Worm (Caenorhabditis elegans): ENCODE measurements around the gene ZC250.4.

DNA sequence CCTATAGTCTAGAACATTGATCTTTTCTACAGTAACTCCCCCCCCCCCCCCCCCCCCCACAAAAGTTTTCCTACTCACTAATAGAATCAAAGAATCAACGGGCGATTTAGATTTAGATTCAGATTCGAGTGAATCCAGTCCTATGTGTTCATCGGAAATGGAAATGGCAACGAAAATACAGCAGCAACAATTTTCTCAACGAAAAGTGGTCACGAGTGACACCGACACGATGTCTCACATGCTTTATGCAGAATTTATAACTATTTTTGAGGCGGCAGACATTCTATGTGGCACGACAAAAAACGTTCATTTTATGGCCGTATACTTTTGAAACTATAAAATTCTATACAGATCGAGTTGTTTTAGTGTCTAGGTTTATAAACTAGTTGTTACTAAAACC lies 32.2 kb upstream of the ZC250.4 start:
- no peak for TF ChIP-seq him-1 (tag; optimal IDR thresholded peaks at IDR 0.05)
- TF ChIP-seq dao-5 (tag; optimal IDR thresholded peaks at IDR 0.05), result no peak
- TF ChIP-seq W03F9.2 (tag; optimal IDR thresholded peaks at IDR 0.05), result no peak
